Worm (Caenorhabditis elegans) whole organism, L3 larva: ENCODE results near the gene srd-28.
"Not testable (repeated sequence)": the region's sequence is repeated elsewhere in the genome, so short reads cannot be mapped to it uniquely, and the experiment has no call there.

ENCODE experiments used
- ceh-16 ChIP-seq: sonication (generic microtip); optimal IDR thresholded peaks from 2 replicates; lab custom pipeline; 2017; ENCODE audit warnings: missing biosample characterization, missing genetic modification characterization
- ceh-28 ChIP-seq: fragments of 150-350 bp; optimal IDR thresholded peaks from 2 replicates; lab custom pipeline; 2014; ENCODE audit warnings: missing biosample characterization, missing genetic modification reagents, missing genetic modification characterization
- daf-12 ChIP-seq: fragments of 150-350 bp; optimal IDR thresholded peaks from 2 replicates; lab custom pipeline; 2014; ENCODE audit warnings: missing biosample characterization, missing genetic modification reagents, missing genetic modification characterization
- egl-27 ChIP-seq: sonication (generic microtip); optimal IDR thresholded peaks from 4 replicates; lab custom pipeline; 2017; ENCODE audit warnings: missing biosample characterization, missing genetic modification reagents, missing genetic modification characterization
- egl-5 ChIP-seq: fragments of 150-350 bp; optimal IDR thresholded peaks from 2 replicates; lab custom pipeline; 2017; ENCODE audit warnings: missing biosample characterization, missing genetic modification reagents, missing genetic modification characterization, inconsistent platforms
- elt-1 ChIP-seq: fragments of 150-350 bp; optimal IDR thresholded peaks from 2 replicates; lab custom pipeline; 2014; ENCODE audit warnings: missing biosample characterization, missing genetic modification characterization
- elt-2 ChIP-seq: sonication (generic microtip); optimal IDR thresholded peaks from 2 replicates; lab custom pipeline; 2016; ENCODE audit warnings: missing genetic modification reagents, mild to moderate bottlenecking, missing genetic modification characterization, missing compliant biosample characterization
- eor-1 ChIP-seq, 2 experiments: fragments of 150-350 bp; optimal IDR thresholded peaks; 2 replicates each; lab custom pipeline; 2014 to 2018; ENCODE audit warnings: missing biosample characterization in 2 of 2, missing genetic modification characterization in 2 of 2
- fkh-10 ChIP-seq: sonication (generic microtip); optimal IDR thresholded peaks from 2 replicates; lab custom pipeline; 2017; ENCODE audit warnings: missing biosample characterization, missing genetic modification reagents, missing genetic modification characterization
- fkh-2 ChIP-seq: fragments of 150-350 bp; optimal IDR thresholded peaks from 2 replicates; lab custom pipeline; 2014; ENCODE audit warnings: missing biosample characterization, missing genetic modification reagents, missing genetic modification characterization
- jun-1 ChIP-seq: fragments of 150-350 bp; optimal IDR thresholded peaks from 2 replicates; lab custom pipeline; 2014; ENCODE audit warnings: missing biosample characterization, missing genetic modification reagents, missing genetic modification characterization
- lin-15B ChIP-seq: fragments of 150-350 bp; optimal IDR thresholded peaks from 2 replicates; lab custom pipeline; 2014; ENCODE audit warnings: missing biosample characterization, missing genetic modification characterization
- lin-39 ChIP-seq: fragments of 150-350 bp; optimal IDR thresholded peaks from 2 replicates; lab custom pipeline; 2018; ENCODE audit warnings: missing biosample characterization, missing genetic modification reagents, missing genetic modification characterization
- lsy-12 ChIP-seq: sonication (generic microtip); optimal IDR thresholded peaks from 2 replicates; lab custom pipeline; 2016; ENCODE audit warnings: mild to moderate bottlenecking, missing genetic modification characterization, missing compliant biosample characterization
- mdl-1 ChIP-seq: fragments of 150-350 bp; optimal IDR thresholded peaks from 2 replicates; lab custom pipeline; 2014; ENCODE audit warnings: missing biosample characterization, missing genetic modification characterization
- mml-1 ChIP-seq: fragments of 150-350 bp; sonication (generic microtip); optimal IDR thresholded peaks from 3 replicates; lab custom pipeline; 2014; ENCODE audit warnings: missing biosample characterization, missing genetic modification characterization
- nfya-1 ChIP-seq: sonication (generic microtip); optimal IDR thresholded peaks from 2 replicates; lab custom pipeline; 2017; ENCODE audit warnings: missing genetic modification characterization, mild to moderate bottlenecking, missing compliant biosample characterization, antibody characterized with exemption, moderate library complexity; ENCODE audit not compliant: insufficient read depth
- nhr-11 ChIP-seq: fragments of 150-350 bp; optimal IDR thresholded peaks from 2 replicates; lab custom pipeline; 2014; ENCODE audit warnings: missing biosample characterization, missing genetic modification characterization
- nhr-12 ChIP-seq: fragments of 150-350 bp; optimal IDR thresholded peaks from 2 replicates; lab custom pipeline; 2014; ENCODE audit warnings: missing biosample characterization, missing genetic modification characterization
- nhr-237 ChIP-seq: fragments of 150-350 bp; optimal IDR thresholded peaks from 2 replicates; lab custom pipeline; 2014; ENCODE audit warnings: missing biosample characterization, missing genetic modification characterization
- nhr-25 ChIP-seq: sonication (generic microtip); optimal IDR thresholded peaks from 2 replicates; lab custom pipeline; 2017; ENCODE audit warnings: missing biosample characterization, missing genetic modification characterization
- nhr-28 ChIP-seq: fragments of 150-350 bp; optimal IDR thresholded peaks from 2 replicates; lab custom pipeline; 2014; ENCODE audit warnings: missing biosample characterization, missing genetic modification characterization
- nhr-67 ChIP-seq: fragments of 150-350 bp; optimal IDR thresholded peaks from 2 replicates; lab custom pipeline; 2014; ENCODE audit warnings: missing biosample characterization, missing genetic modification characterization
- nhr-76 ChIP-seq: fragments of 150-350 bp; sonication (generic microtip); optimal IDR thresholded peaks from 5 replicates; lab custom pipeline; 2014; ENCODE audit warnings: missing biosample characterization, missing genetic modification characterization
- nhr-77 ChIP-seq: fragments of 150-350 bp; optimal IDR thresholded peaks from 2 replicates; lab custom pipeline; 2014; ENCODE audit warnings: missing biosample characterization, missing genetic modification characterization
- pha-4 ChIP-seq: fragments of 150-350 bp; optimal IDR thresholded peaks from 2 replicates; lab custom pipeline; 2014; ENCODE audit warnings: missing biosample characterization, missing genetic modification reagents, missing genetic modification characterization
- pqm-1 ChIP-seq: fragments of 150-350 bp; optimal IDR thresholded peaks from 2 replicates; lab custom pipeline; 2017; ENCODE audit warnings: missing biosample characterization, missing genetic modification characterization, inconsistent platforms
- sea-2 ChIP-seq: fragments of 150-350 bp; sonication (generic microtip); optimal IDR thresholded peaks from 4 replicates; lab custom pipeline; 2014; ENCODE audit warnings: missing biosample characterization, missing genetic modification reagents, missing genetic modification characterization
- skn-1 ChIP-seq: fragments of 150-350 bp; optimal IDR thresholded peaks from 2 replicates; lab custom pipeline; 2014; ENCODE audit warnings: missing biosample characterization, missing genetic modification characterization
- snpc-4 ChIP-seq: fragments of 150-350 bp; optimal IDR thresholded peaks from 2 replicates; lab custom pipeline; 2014; ENCODE audit warnings: missing biosample characterization, missing genetic modification characterization
- tbx-2 ChIP-seq: sonication (generic microtip); optimal IDR thresholded peaks from 2 replicates; lab custom pipeline; 2016; ENCODE audit warnings: mild to moderate bottlenecking, missing genetic modification characterization, missing compliant biosample characterization
- unc-39 ChIP-seq: sonication (generic microtip); optimal IDR thresholded peaks from 4 replicates; lab custom pipeline; 2017; ENCODE audit warnings: missing biosample characterization, missing genetic modification characterization
- unc-62 ChIP-seq: fragments of 150-350 bp; sonication (generic microtip); optimal IDR thresholded peaks from 4 replicates; lab custom pipeline; 2014; ENCODE audit warnings: missing biosample characterization, missing genetic modification reagents, missing genetic modification characterization
- ztf-11 ChIP-seq: fragments of 150-350 bp; optimal IDR thresholded peaks from 2 replicates; lab custom pipeline; 2014; ENCODE audit warnings: missing biosample characterization, missing genetic modification characterization
- ztf-4 ChIP-seq: fragments of 150-350 bp; optimal IDR thresholded peaks from 2 replicates; lab custom pipeline; 2014; ENCODE audit warnings: missing biosample characterization, missing genetic modification characterization

The srd-28 gene

DNA sequence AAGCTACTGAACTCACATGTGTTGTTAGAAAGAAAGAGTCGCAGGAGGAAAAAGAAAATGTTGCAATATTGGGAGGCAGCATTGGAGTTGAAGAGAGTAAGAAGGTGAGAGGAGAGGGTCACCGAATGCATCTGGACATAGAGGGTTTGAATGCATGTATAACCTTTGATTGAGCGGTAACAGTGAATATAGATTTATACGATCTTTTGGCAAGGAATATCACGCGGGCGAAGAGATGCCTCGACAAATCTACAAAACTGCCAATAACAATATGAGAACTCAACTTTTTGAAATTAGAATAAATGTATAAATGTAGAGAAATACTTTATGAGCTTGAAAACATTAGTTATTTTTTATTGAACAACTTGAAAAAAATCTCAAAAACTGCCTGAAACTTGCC is 11.9 kb downstream of the srd-28 start, which contains the start of gene M01B2.10:
M01B2.10 (minus strand) TSS at position 101 of the 400 bp plus-strand sequence.
- not testable (repeated sequence) for TF ChIP-seq nhr-77 (tag; lab: Kevin White, UChicago); nhr-12; nhr-28 (tag; lab: Kevin White, UChicago)

DNA sequence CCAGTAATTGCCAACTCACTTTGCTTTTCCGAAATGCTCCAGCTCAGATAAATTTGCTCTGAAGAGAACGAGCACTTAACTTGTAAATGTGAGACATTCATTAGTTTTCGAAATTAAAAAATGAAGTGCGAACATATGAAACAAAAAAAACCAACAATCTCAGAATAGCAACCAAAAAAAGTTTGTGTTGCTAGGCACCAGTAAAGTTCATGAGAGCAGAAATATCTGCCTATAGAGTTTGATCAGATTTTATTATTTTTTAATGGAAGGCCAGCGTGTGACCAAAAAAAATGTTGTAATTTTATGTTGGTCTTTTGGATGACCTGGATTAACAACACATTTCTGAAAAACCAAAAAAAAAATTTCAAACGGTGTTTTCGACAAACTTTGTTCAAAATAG is 13.7 kb downstream of the srd-28 start, which contains the start of gene M01B2.12:
M01B2.12 (minus strand) TSS at position 101 of the 400 bp plus-strand sequence.
- TF ChIP-seq pqm-1 (tag; lab: Kevin White, UChicago) = no peak
- TF ChIP-seq pha-4 (tag; lab: Kevin White, UChicago) = no peak
- no peak for TF ChIP-seq elt-2 (tag; lab: Kevin White, UChicago)
- no peak for TF ChIP-seq nhr-11 (tag; lab: Kevin White, UChicago)
- TF ChIP-seq nhr-76 = no peak
- no peak for TF ChIP-seq lsy-12
- TF ChIP-seq jun-1 = no peak
- TF ChIP-seq mml-1 (tag; lab: Kevin White, UChicago) = no peak
- no peak for TF ChIP-seq ztf-4
- TF ChIP-seq lin-15B = no peak
- no peak for TF ChIP-seq fkh-2 (tag; lab: Kevin White, UChicago)
- no peak for TF ChIP-seq eor-1 (tag; optimal IDR thresholded peaks at IDR 0.05; lab: Kevin White, UChicago)
- TF ChIP-seq ceh-28 (tag; lab: Kevin White, UChicago) = no peak

DNA sequence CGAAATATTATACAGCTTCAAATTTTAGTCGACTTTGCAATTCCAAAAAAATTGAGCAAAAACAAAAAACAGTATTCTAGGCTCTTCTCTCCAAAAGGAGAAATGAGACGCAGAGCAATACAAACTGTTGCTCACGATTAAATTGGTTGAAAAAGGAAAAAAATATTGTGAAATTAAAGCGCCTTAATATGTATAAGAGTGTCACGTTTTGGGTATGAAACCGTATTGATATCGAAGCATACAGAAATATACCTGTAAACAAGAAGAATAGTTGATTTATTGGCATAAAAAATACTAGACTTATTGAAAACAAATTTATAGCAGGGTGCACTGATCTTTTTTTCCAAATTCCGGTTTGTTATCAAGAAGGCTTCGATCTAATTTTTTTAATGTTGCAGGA is 15.4 kb downstream of the srd-28 start, which contains the start of gene M01B2.13:
M01B2.13 (minus strand) TSS at position 101 of the 400 bp plus-strand sequence.
- TF ChIP-seq mml-1 (tag; lab: Kevin White, UChicago) = no peak
- no peak for TF ChIP-seq jun-1
- TF ChIP-seq ztf-11 (tag; lab: Kevin White, UChicago) = no peak
- no peak for TF ChIP-seq unc-39
- TF ChIP-seq nhr-77 (tag; lab: Kevin White, UChicago) = no peak
- no peak for TF ChIP-seq fkh-10 (GFP tag; lab: Kevin White, UChicago)
- TF ChIP-seq nfya-1 (tag; lab: Kevin White, UChicago) = no peak
- TF ChIP-seq lin-15B = no peak
- TF ChIP-seq ztf-4 = no peak
- TF ChIP-seq egl-5 (tag; lab: Kevin White, UChicago) = no peak
- TF ChIP-seq nhr-237 (tag; lab: Kevin White, UChicago) = no peak
- no peak for TF ChIP-seq nhr-12
- TF ChIP-seq nhr-25 (tag; lab: Kevin White, UChicago) = no peak
- TF ChIP-seq pha-4 (tag; lab: Kevin White, UChicago) = no peak
- TF ChIP-seq unc-62 (GFP tag; lab: Kevin White, UChicago) = no peak
- TF ChIP-seq sea-2 (GFP tag; lab: Kevin White, UChicago) = no peak
- no peak for TF ChIP-seq eor-1 (tag; optimal IDR thresholded peaks at IDR 0.05; lab: Kevin White, UChicago)
- TF ChIP-seq skn-1 (tag; lab: Kevin White, UChicago) = no peak
- TF ChIP-seq nhr-11 (tag; lab: Kevin White, UChicago) = no peak

DNA sequence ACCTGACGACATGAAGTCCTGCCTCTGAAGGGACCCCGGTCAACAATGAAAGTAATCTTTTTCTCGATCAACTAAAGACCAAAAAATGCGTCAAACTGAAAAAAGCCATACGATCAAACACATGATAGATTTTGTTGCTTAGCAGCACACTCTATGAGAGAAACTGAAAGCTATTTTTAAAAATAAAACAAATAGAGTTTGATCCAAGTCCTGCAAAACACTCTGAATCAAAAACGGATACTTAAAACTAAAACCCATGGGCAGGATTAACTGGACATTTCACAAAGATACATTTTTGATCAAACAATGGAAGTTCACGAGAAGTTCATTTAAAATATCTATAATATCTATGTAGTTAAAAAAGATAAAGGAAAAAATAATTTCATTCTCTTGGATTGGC is 17.0 kb downstream of the srd-28 start, which contains the start of gene T10H4.13:
T10H4.13 (minus strand) TSS at position 101 of the 400 bp plus-strand sequence.
- TF ChIP-seq egl-5 (tag; lab: Kevin White, UChicago) (no peak), mdl-1 (tag; lab: Kevin White, UChicago) (no peak), nhr-67 (tag; lab: Kevin White, UChicago) (no peak), pha-4 (tag; lab: Kevin White, UChicago) (no peak), elt-2 (tag; lab: Kevin White, UChicago) (no peak), jun-1 (no peak)
- TF ChIP-seq, all 47 proteins: peak for 0

DNA sequence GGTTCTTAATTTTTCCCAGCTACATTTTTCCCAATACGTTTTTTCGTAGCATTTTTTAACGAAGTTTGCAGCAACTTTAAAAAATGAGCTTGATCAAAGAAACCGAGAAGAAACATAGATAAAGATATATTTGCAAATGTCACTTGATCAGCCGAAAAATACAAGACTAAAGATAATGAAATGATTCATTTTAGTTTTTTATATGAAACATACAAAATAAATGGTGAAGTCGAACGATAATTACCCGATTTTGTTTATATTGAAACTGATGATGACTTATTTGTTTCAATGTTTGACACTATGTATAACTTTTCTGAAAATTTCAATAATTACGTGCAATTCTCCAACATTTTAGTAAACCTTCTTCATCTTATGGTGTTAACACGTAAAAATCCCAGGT is 17.9 kb downstream of the srd-28 start, which contains the start of gene srw-22:
srw-22 (plus strand) TSS at position 301 of the 400 bp plus-strand sequence.
- TF ChIP-seq pha-4 (tag; lab: Kevin White, UChicago) (no peak), tbx-2 (tag; lab: Kevin White, UChicago) (no peak), ceh-16 (tag; lab: Kevin White, UChicago) (no peak), lsy-12 (no peak), lin-39 (tag; lab: Kevin White, UChicago) (no peak), elt-1 (tag; lab: Kevin White, UChicago) (no peak), egl-27 (tag; lab: Kevin White, UChicago) (no peak), snpc-4 (tag; lab: Kevin White, UChicago) (no peak), daf-12 (tag; lab: Kevin White, UChicago) (no peak), nhr-11 (tag; lab: Kevin White, UChicago) (no peak), nhr-25 (tag; lab: Kevin White, UChicago) (no peak), nfya-1 (tag; lab: Kevin White, UChicago) (no peak), mdl-1 (tag; lab: Kevin White, UChicago) (no peak), nhr-12 (no peak)
